Worm (Caenorhabditis elegans): Measurements from ENCODE around the gene thn-2.

Gene thn-2

DNA sequence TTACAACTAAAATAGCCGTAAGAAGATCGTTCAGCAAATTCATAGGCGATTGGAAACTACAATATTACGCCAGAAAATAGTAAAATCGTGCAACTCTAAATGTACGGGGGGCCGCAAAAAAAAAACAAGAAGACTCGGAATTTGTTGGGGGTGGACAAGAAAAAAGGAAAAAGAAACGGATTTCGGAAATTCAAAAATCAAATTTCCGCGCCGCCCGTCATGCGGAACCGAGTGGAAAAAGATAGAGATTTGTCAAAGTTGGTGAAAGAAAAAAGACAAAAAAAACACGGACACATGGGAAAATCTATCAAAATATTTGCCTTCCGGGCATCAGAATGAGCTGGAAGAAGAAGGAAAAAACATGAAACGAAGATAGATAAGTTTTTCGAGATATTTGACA, 36.3 kb downstream of the thn-2 start:
- TF ChIP-seq nhr-47 (tag; optimal IDR thresholded peaks at IDR 0.05): no peak
- TF ChIP-seq lin-14 (GFP tag; optimal IDR thresholded peaks at IDR 0.05): peak; percentile 74
- peak; percentile 74 for TF ChIP-seq fkh-10 (GFP tag; optimal IDR thresholded peaks at IDR 0.05)
- TF ChIP-seq nhr-71 (tag; optimal IDR thresholded peaks at IDR 0.05): no peak
- TF ChIP-seq F16B12.6 (tag; optimal IDR thresholded peaks at IDR 0.05): no peak

- no peak for TF ChIP-seq mab-9 (GFP tag; IDR thresholded peaks at IDR 0.05)
- no peak for TF ChIP-seq lin-35 (GFP tag; optimal IDR thresholded peaks at IDR 0.05)
- no peak for TF ChIP-seq pag-3 (tag; optimal IDR thresholded peaks at IDR 0.05; ENCODE audit: borderline replicate concordance, insufficient read depth)
- TF ChIP-seq ets-5 (GFP tag; IDR thresholded peaks at IDR 0.05): no peak
- no peak for TF ChIP-seq tlp-1 (tag; optimal IDR thresholded peaks at IDR 0.05)
- no peak for TF ChIP-seq ztf-11 (tag; optimal IDR thresholded peaks at IDR 0.05)
- TF ChIP-seq egl-13 (tag; optimal IDR thresholded peaks at IDR 0.05): no peak
- no peak for TF ChIP-seq efl-1 (optimal IDR thresholded peaks at IDR 0.05)
- peak in 1 of 2 experiments; percentile 90 for TF ChIP-seq efl-1 (GFP tag; optimal IDR thresholded peaks at IDR 0.05 in 1 of 2)
- TF ChIP-seq elt-2 (tag; optimal IDR thresholded peaks at IDR 0.05): peak; percentile 85
- no peak for TF ChIP-seq swsn-7 (tag; optimal IDR thresholded peaks at IDR 0.05)
- no peak for TF ChIP-seq C34B4.2 (tag; optimal IDR thresholded peaks at IDR 0.05)
- TF ChIP-seq nhr-71 (tag; optimal IDR thresholded peaks at IDR 0.05): no peak
- no peak for TF ChIP-seq hlh-17 (GFP tag; optimal IDR thresholded peaks at IDR 0.05; ENCODE audit: borderline replicate concordance)
- peak; percentile 38 for TF ChIP-seq lin-14 (GFP tag; optimal IDR thresholded peaks at IDR 0.05)
- no peak for TF ChIP-seq ceh-90 (tag; optimal IDR thresholded peaks at IDR 0.05)
- no peak for TF ChIP-seq mef-2 (tag; optimal IDR thresholded peaks at IDR 0.05)
Measured at ce11 chrIV:12420455-12420854, 37.5 kb downstream of the thn-2 start, which contains the start of gene ugt-65. Gene ugt-65, plus strand, starts transcription at chrIV:12420683.

ce11 chrIV:12425595-12425994, 42.6 kb downstream of the thn-2 start:
- no peak for TF ChIP-seq lin-15B (tag; optimal IDR thresholded peaks at IDR 0.05)
- no peak for TF ChIP-seq nhr-47 (tag; optimal IDR thresholded peaks at IDR 0.05)
- no peak for TF ChIP-seq egl-13 (tag; optimal IDR thresholded peaks at IDR 0.05)
- no peak for TF ChIP-seq nhr-90 (tag; optimal IDR thresholded peaks at IDR 0.05; ENCODE audit: poor library complexity)
- TF ChIP-seq mef-2 (tag; optimal IDR thresholded peaks at IDR 0.05): no peak
- TF ChIP-seq unc-30 (tag; optimal IDR thresholded peaks at IDR 0.05): no peak
- no peak for TF ChIP-seq ceh-63 (GFP tag; optimal IDR thresholded peaks at IDR 0.05)
- no peak for TF ChIP-seq nhr-85 (tag)
- no peak for TF ChIP-seq nhr-76 (tag; optimal IDR thresholded peaks at IDR 0.05)
- no peak for TF ChIP-seq efl-1 (optimal IDR thresholded peaks at IDR 0.05)
- peak in 1 of 2 experiments; percentile 56 for TF ChIP-seq efl-1 (GFP tag; optimal IDR thresholded peaks at IDR 0.05 in 1 of 2)
- TF ChIP-seq lin-14 (GFP tag; optimal IDR thresholded peaks at IDR 0.05): peak; percentile 68
- TF ChIP-seq pax-3 (tag; optimal IDR thresholded peaks at IDR 0.05): no peak
- TF ChIP-seq hpl-2 (GFP tag; optimal IDR thresholded peaks at IDR 0.05): no peak
- no peak for TF ChIP-seq C04F5.9 (tag; optimal IDR thresholded peaks at IDR 0.05)
- no peak for TF ChIP-seq vab-15 (tag; optimal IDR thresholded peaks at IDR 0.05)

DNA sequence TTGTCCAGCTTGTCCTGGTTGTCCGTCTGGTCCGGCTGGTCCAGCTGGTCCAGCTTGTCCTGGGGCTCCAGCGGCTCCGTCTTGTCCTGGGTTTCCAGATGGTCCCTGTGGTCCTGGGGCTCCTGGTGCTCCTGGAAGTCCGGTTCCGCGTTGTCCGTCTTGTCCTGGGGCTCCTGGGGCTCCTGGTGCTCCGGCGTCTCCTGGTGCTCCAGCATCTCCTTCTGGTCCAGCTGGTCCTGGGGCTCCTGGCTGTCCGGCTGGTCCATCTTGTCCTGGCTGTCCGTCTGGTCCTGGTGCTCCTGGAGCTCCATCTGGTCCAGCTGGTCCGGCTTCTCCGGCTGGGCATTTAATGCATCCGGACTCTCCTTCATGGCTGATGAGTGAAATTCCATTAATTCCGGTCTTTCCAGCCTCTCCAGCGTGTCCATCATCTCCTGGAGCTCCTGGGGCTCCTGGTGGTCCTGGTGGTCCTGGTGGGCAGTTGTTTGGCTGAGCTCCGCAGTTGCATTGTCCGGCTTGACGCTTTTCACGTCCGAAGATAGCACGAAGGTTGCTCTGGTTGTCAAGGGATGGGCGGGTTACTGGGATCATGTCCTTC, 44.8 kb downstream of the thn-2 start:
- no peak for TF ChIP-seq efl-3 (GFP tag; optimal IDR thresholded peaks at IDR 0.05)
- peak; percentile 48 for TF ChIP-seq ceh-8 (GFP tag; optimal IDR thresholded peaks at IDR 0.05)
- no peak for TF ChIP-seq nhr-85 (tag)
- TF ChIP-seq zag-1 (tag; optimal IDR thresholded peaks at IDR 0.05): no peak

ce11 chrIV:12428467-12428866, 45.5 kb downstream of the thn-2 start, which contains the start of gene col-130:
Gene col-130, minus strand, starts transcription at chrIV:12428516.
- no peak for TF ChIP-seq irx-1 (tag; optimal IDR thresholded peaks at IDR 0.05)
